Fruit fly (Drosophila melanogaster) whole organism, embryonic: ENCODE data around the gene CG33552.

Source experiments
- Ada2b ChIP-seq: fragments of 200-800 bp; sonication (Bioruptor generic); IDR thresholded peaks from 2 replicates; pipeline ENCODE4 v1.3.6; 2022; ENCODE audit warnings: missing biosample characterization, missing genetic modification characterization
- BEAF-32 ChIP-seq: fragments of 200-800 bp; sonication (Bioruptor generic); optimal IDR thresholded peaks from 3 replicates; lab custom pipeline; 2017; ENCODE audit warnings: missing biosample characterization, missing genetic modification characterization, mild to moderate bottlenecking, moderate library complexity, missing genetic modification reagents
- Bteb2 ChIP-seq: fragments of 200-800 bp; sonication (Bioruptor generic); optimal IDR thresholded peaks from 2 replicates; lab custom pipeline; 2016; ENCODE audit warnings: missing biosample characterization, missing genetic modification characterization
- CG12104 ChIP-seq: fragments of 200-800 bp; sonication (Bioruptor generic); optimal IDR thresholded peaks from 3 replicates; lab custom pipeline; 2016; ENCODE audit warnings: missing biosample characterization, missing genetic modification characterization
- CG12769 ChIP-seq: fragments of 200-800 bp; sonication (Bioruptor generic); optimal IDR thresholded peaks from 2 replicates; lab custom pipeline; 2019; ENCODE audit warnings: missing biosample characterization, mild to moderate bottlenecking, missing genetic modification characterization, moderate library complexity
- CG13624 ChIP-seq: fragments of 200-800 bp; sonication (Bioruptor generic); optimal IDR thresholded peaks from 2 replicates; lab custom pipeline; 2016; ENCODE audit warnings: missing biosample characterization, missing genetic modification characterization
- CG13775 ChIP-seq: fragments of 200-800 bp; sonication (Bioruptor generic); optimal IDR thresholded peaks from 3 replicates; lab custom pipeline; 2017; ENCODE audit warnings: missing biosample characterization, mild to moderate bottlenecking, missing genetic modification characterization
- CG1602 ChIP-seq: fragments of 200-800 bp; sonication (Bioruptor generic); optimal IDR thresholded peaks from 3 replicates; lab custom pipeline; 2016; ENCODE audit warnings: missing biosample characterization, missing genetic modification characterization
- CG17385 ChIP-seq: fragments of 200-800 bp; sonication (Bioruptor generic); optimal IDR thresholded peaks from 3 replicates; lab custom pipeline; 2018; ENCODE audit warnings: missing biosample characterization, mild to moderate bottlenecking, missing genetic modification characterization
- CG1832 ChIP-seq: fragments of 200-800 bp; sonication (Bioruptor generic); optimal IDR thresholded peaks from 2 replicates; lab custom pipeline; 2017; ENCODE audit warnings: missing biosample characterization, mild to moderate bottlenecking, missing genetic modification characterization, inconsistent platforms
- CG18764 ChIP-seq: fragments of 200-800 bp; sonication (Bioruptor generic); optimal IDR thresholded peaks from 3 replicates; lab custom pipeline; 2016; ENCODE audit warnings: missing biosample characterization, missing genetic modification characterization
- CG2120 ChIP-seq: fragments of 200-800 bp; sonication (Bioruptor generic); optimal IDR thresholded peaks from 3 replicates; lab custom pipeline; 2016; ENCODE audit warnings: missing biosample characterization, missing genetic modification characterization
- CG30431 ChIP-seq: fragments of 200-800 bp; sonication (Bioruptor generic); optimal IDR thresholded peaks from 2 replicates; lab custom pipeline; 2017; ENCODE audit warnings: missing biosample characterization, missing genetic modification characterization
- CG3163 ChIP-seq: fragments of 200-800 bp; sonication (Bioruptor generic); optimal IDR thresholded peaks from 3 replicates; lab custom pipeline; 2016; ENCODE audit warnings: missing biosample characterization, missing genetic modification characterization
- CG3847 ChIP-seq: fragments of 200-800 bp; sonication (Bioruptor generic); IDR thresholded peaks from 2 replicates; pipeline ENCODE4 v1.3.6; 2022; ENCODE audit warnings: missing biosample characterization, missing genetic modification characterization
- CG4820 ChIP-seq: fragments of 200-800 bp; sonication (Bioruptor generic); optimal IDR thresholded peaks from 3 replicates; lab custom pipeline; 2016; ENCODE audit warnings: missing biosample characterization, missing genetic modification characterization
- CG6254 ChIP-seq: fragments of 200-800 bp; sonication (Bioruptor generic); optimal IDR thresholded peaks from 3 replicates; lab custom pipeline; 2017; ENCODE audit warnings: mild to moderate bottlenecking, missing biosample characterization, missing genetic modification reagents, missing genetic modification characterization
- CG7271 ChIP-seq: fragments of 200-800 bp; sonication (Bioruptor generic); optimal IDR thresholded peaks from 2 replicates; lab custom pipeline; 2018; ENCODE audit warnings: missing biosample characterization, mild to moderate bottlenecking, missing genetic modification characterization, moderate library complexity
- CG7372 ChIP-seq: fragments of 200-800 bp; sonication (Bioruptor generic); IDR thresholded peaks from 2 replicates; pipeline ENCODE4 v1.3.6; 2022; ENCODE audit warnings: missing biosample characterization, missing genetic modification characterization
- CG8765 ChIP-seq: fragments of 200-800 bp; sonication (Bioruptor generic); IDR thresholded peaks from 2 replicates; pipeline ENCODE4 v1.3.6; 2022; ENCODE audit warnings: missing biosample characterization, missing genetic modification characterization
- CG9437 ChIP-seq: fragments of 200-800 bp; sonication (Bioruptor generic); optimal IDR thresholded peaks from 2 replicates; lab custom pipeline; 2018; ENCODE audit warnings: missing biosample characterization, mild to moderate bottlenecking, missing genetic modification characterization
- CG9609 ChIP-seq: fragments of 200-800 bp; sonication (Bioruptor generic); optimal IDR thresholded peaks from 3 replicates; lab custom pipeline; 2016; ENCODE audit warnings: missing biosample characterization, missing genetic modification characterization
- Dad ChIP-seq: fragments of 200-800 bp; sonication (Bioruptor generic); optimal IDR thresholded peaks from 3 replicates; lab custom pipeline; 2016; ENCODE audit warnings: missing biosample characterization, missing genetic modification characterization
- Dp ChIP-seq: fragments of 200-800 bp; sonication (Bioruptor generic); optimal IDR thresholded peaks from 2 replicates; lab custom pipeline; 2018; ENCODE audit warnings: missing biosample characterization, mild to moderate bottlenecking, missing genetic modification characterization, moderate library complexity
- Dref ChIP-seq: fragments of 200-800 bp; sonication (Bioruptor generic); IDR thresholded peaks from 2 replicates; pipeline ENCODE4 v1.3.6; 2022; ENCODE audit warnings: missing biosample characterization, missing genetic modification characterization
- E2f2 ChIP-seq: fragments of 200-800 bp; sonication (Bioruptor generic); IDR thresholded peaks from 2 replicates; pipeline ENCODE4 v1.3.6; 2022; ENCODE audit warnings: missing biosample characterization, missing genetic modification characterization
- Gsc ChIP-seq: fragments of 200-800 bp; sonication (Bioruptor generic); IDR thresholded peaks from 2 replicates; pipeline ENCODE4 v1.3.6; 2022; ENCODE audit warnings: missing biosample characterization, missing genetic modification characterization
- MESR4 ChIP-seq: fragments of 200-800 bp; sonication (Bioruptor generic); optimal IDR thresholded peaks from 2 replicates; lab custom pipeline; 2018; ENCODE audit warnings: missing biosample characterization, mild to moderate bottlenecking, missing genetic modification characterization, moderate library complexity
- NC2β ChIP-seq: fragments of 200-800 bp; sonication (Bioruptor generic); optimal IDR thresholded peaks from 2 replicates; lab custom pipeline; 2016; ENCODE audit warnings: missing biosample characterization, missing genetic modification characterization
- Neu2 ChIP-seq: fragments of 200-800 bp; sonication (Bioruptor generic); optimal IDR thresholded peaks from 3 replicates; lab custom pipeline; 2016; ENCODE audit warnings: missing biosample characterization, missing genetic modification characterization, borderline replicate concordance
- Nf-YB ChIP-seq: fragments of 200-800 bp; sonication (Bioruptor generic); optimal IDR thresholded peaks from 3 replicates; lab custom pipeline; 2019; ENCODE audit warnings: missing biosample characterization, mild to moderate bottlenecking, missing genetic modification characterization, moderate library complexity
- NfI ChIP-seq: fragments of 200-800 bp; sonication (Bioruptor generic); optimal IDR thresholded peaks from 3 replicates; lab custom pipeline; 2018; ENCODE audit warnings: missing biosample characterization, mild to moderate bottlenecking, missing genetic modification characterization, moderate library complexity
- ac ChIP-seq: fragments of 200-800 bp; sonication (Bioruptor generic); optimal IDR thresholded peaks from 3 replicates; lab custom pipeline; 2017; ENCODE audit warnings: missing biosample characterization, mild to moderate bottlenecking, missing genetic modification characterization
- ash1 ChIP-seq: fragments of 200-800 bp; sonication (Bioruptor generic); optimal IDR thresholded peaks from 2 replicates; lab custom pipeline; 2018; ENCODE audit warnings: missing biosample characterization, mild to moderate bottlenecking, missing genetic modification characterization
- chm ChIP-seq: fragments of 200-800 bp; sonication (Bioruptor generic); IDR thresholded peaks from 2 replicates; pipeline ENCODE4 v1.3.6; 2022; ENCODE audit warnings: missing biosample characterization, missing genetic modification characterization
- chn ChIP-seq: fragments of 200-800 bp; sonication (Bioruptor generic); optimal IDR thresholded peaks from 2 replicates; lab custom pipeline; 2016; ENCODE audit warnings: missing biosample characterization, missing genetic modification characterization
- crc ChIP-seq: fragments of 200-800 bp; sonication (Bioruptor generic); optimal IDR thresholded peaks from 2 replicates; lab custom pipeline; 2016; ENCODE audit warnings: missing biosample characterization, missing genetic modification characterization
- dpn ChIP-seq, 2 experiments: fragments of 200-800 bp; sonication (Bioruptor generic); optimal IDR thresholded peaks; 3 replicates each; lab custom pipeline; 2016; ENCODE audit warnings: missing biosample characterization in 2 of 2, missing genetic modification characterization in 2 of 2
- jigr1 ChIP-seq: fragments of 200-800 bp; sonication (Bioruptor generic); IDR thresholded peaks from 3 replicates; pipeline ENCODE4 v1.3.6; 2022; ENCODE audit warnings: missing biosample characterization, missing genetic modification characterization
- jumu ChIP-seq: fragments of 200-800 bp; sonication (Bioruptor generic); optimal IDR thresholded peaks from 3 replicates; lab custom pipeline; 2016; ENCODE audit warnings: missing biosample characterization, missing genetic modification characterization
- klu ChIP-seq: fragments of 200-800 bp; sonication (Bioruptor generic); IDR thresholded peaks from 2 replicates; pipeline ENCODE4 v1.3.6; 2022; ENCODE audit warnings: missing biosample characterization, missing genetic modification characterization
- org-1 ChIP-seq: fragments of 200-800 bp; sonication (Bioruptor generic); optimal IDR thresholded peaks from 2 replicates; lab custom pipeline; 2017; ENCODE audit warnings: missing biosample characterization, missing genetic modification characterization
- p53 ChIP-seq: fragments of 200-800 bp; sonication (Bioruptor generic); optimal IDR thresholded peaks from 2 replicates; lab custom pipeline; 2016; ENCODE audit warnings: missing biosample characterization, missing genetic modification characterization
- pzg ChIP-seq: fragments of 200-800 bp; sonication (Bioruptor generic); optimal IDR thresholded peaks from 3 replicates; lab custom pipeline; 2018; ENCODE audit warnings: missing biosample characterization, mild to moderate bottlenecking, missing genetic modification characterization, moderate library complexity
- row ChIP-seq: fragments of 200-800 bp; sonication (Bioruptor generic); IDR thresholded peaks from 3 replicates; pipeline ENCODE4 v1.3.6; 2022; ENCODE audit warnings: missing biosample characterization, missing genetic modification characterization
- seq ChIP-seq: fragments of 200-800 bp; sonication (Bioruptor generic); IDR thresholded peaks from 2 replicates; pipeline ENCODE4 v1.3.6; 2022; ENCODE audit warnings: missing biosample characterization, missing genetic modification characterization
- sisA ChIP-seq: fragments of 200-800 bp; sonication (Bioruptor generic); IDR thresholded peaks from 2 replicates; pipeline ENCODE4 v1.3.6; 2022; ENCODE audit warnings: missing biosample characterization, missing genetic modification characterization
- ssp ChIP-seq: fragments of 200-800 bp; sonication (Bioruptor generic); IDR thresholded peaks from 2 replicates; pipeline ENCODE4 v1.3.6; 2022; ENCODE audit warnings: missing biosample characterization, missing genetic modification characterization
- tap ChIP-seq: fragments of 200-800 bp; optimal IDR thresholded peaks from 3 replicates; lab custom pipeline; 2019; ENCODE audit warnings: missing biosample characterization, mild to moderate bottlenecking, missing genetic modification characterization, moderate library complexity
- toy ChIP-seq: fragments of 200-800 bp; sonication (Bioruptor generic); IDR thresholded peaks from 2 replicates; pipeline ENCODE4 v1.3.6; 2022; ENCODE audit warnings: missing biosample characterization, missing genetic modification characterization
- yki ChIP-seq: fragments of >200 bp; optimal IDR thresholded peaks from 3 replicates; lab custom pipeline; 2018

The CG33552 gene

DNA sequence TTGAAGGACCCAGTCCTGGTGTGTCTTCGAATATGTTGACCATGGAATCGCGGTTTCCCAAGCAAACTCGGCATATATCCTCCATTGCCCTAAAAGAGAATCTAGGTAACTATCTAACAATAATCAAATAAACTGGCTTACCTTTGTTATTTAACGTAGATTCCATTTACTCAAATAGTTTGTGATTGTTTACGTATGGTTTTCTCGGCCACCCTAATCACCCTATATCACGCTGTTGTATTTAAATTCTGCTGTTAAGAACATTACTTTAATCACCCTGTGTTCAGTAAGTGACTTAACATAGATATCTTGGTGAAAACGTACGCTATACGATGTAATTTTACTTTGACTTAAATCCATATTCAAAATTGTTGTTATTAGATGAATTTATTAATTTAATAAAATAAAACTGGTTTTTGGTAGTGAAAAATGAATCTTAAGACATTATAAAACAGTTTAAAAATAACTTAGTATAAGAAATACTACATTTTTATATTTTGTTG lies 20.8 kb downstream of the CG33552 start (continued):
- TF ChIP-seq CG9437, result peak; percentile 76
- peak; percentile 41; the same call in 1 of the 2 replicates for TF ChIP-seq chm (GFP tag; lab: Robert Waterston, UW)
- TF ChIP-seq CG17385 (GFP tag; lab: Kevin White, UChicago), result no peak
- no peak for TF ChIP-seq Neu2 (GFP tag; lab: Kevin White, UChicago)
- TF ChIP-seq Dp (GFP tag; lab: Kevin White, UChicago), result peak; percentile 31
- TF ChIP-seq BEAF-32 (GFP tag; lab: Kevin White, UChicago), result peak; percentile 2
- TF ChIP-seq tap (tag; lab: Kevin White, UChicago), result no peak
- TF ChIP-seq CG3847 (GFP tag; lab: Robert Waterston, UW), result no peak
- TF ChIP-seq MESR4 (GFP tag; lab: Kevin White, UChicago), result peak; percentile 29

DNA sequence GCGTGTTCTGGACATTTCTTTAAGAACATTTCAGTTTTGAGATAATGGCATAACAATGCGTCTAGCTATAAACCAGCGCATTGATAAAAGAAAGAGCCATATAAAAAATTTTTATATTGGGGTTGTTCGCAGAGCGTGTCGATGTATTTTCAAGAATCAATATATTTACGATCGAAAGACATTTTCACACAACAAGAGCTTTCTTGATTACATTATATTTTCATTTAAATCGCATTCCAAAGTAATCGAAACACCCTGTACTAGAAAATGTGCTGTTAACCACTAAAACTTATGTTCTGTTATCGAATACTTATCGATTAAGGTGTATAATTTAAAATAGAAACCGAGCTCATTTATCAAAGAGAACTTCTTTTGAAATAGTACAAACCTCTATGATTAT lies 21.4 kb downstream of the CG33552 start:
- TF ChIP-seq CG6254 (GFP tag; lab: Kevin White, UChicago) (no peak), CG7271 (tag; lab: Kevin White, UChicago) (no peak), CG17385 (GFP tag; lab: Kevin White, UChicago) (peak; percentile 62), seq (GFP tag; lab: Robert Waterston, UW) (peak; percentile 41; the same call in 1 of the 2 replicates), CG9609 (peak; percentile 32), CG13775 (peak; percentile 63), ssp (GFP tag; lab: Robert Waterston, UW) (no peak), NC2β (GFP tag; lab: Kevin White, UChicago) (peak; percentile 15), Bteb2 (GFP tag; lab: Kevin White, UChicago) (peak; percentile 28), CG4820 (GFP tag; lab: Kevin White, UChicago) (peak; percentile 32), ash1 (GFP tag; lab: Kevin White, UChicago) (no peak), CG1602 (GFP tag; lab: Kevin White, UChicago) (no peak), pzg (GFP tag; lab: Kevin White, UChicago) (no peak), CG2120 (GFP tag; lab: Kevin White, UChicago) (peak; percentile 77), CG1832 (GFP tag; lab: Kevin White, UChicago) (no peak), CG7372 (no peak), jumu (peak; percentile 27), dpn (GFP tag; optimal IDR thresholded peaks at IDR 0.05; lab: Kevin White, UChicago) (peak; percentile 48 to 54), ac (no peak), chn (GFP tag; lab: Kevin White, UChicago) (peak; percentile 11), Dref (peak; percentile 59), CG12769 (tag; lab: Kevin White, UChicago) (peak; percentile 38), toy (GFP tag; lab: Robert Waterston, UW) (no peak), CG3163 (peak; percentile 8), CG18764 (GFP tag; lab: Kevin White, UChicago) (no peak), NfI (GFP tag; lab: Kevin White, UChicago) (peak; percentile 67), CG13624 (peak; percentile 53), jigr1 (no peak), crc (peak; percentile 25), p53 (GFP tag; lab: Kevin White, UChicago) (no peak), CG8765 (GFP tag; lab: Robert Waterston, UW) (no peak), Dad (peak; percentile 40), Ada2b (GFP tag; lab: Robert Waterston, UW) (peak; percentile 58; the same call in 1 of the 2 replicates), org-1 (GFP tag; lab: Kevin White, UChicago) (no peak), CG12104 (peak; percentile 43), Nf-YB (GFP tag; lab: Kevin White, UChicago) (no peak), yki (lab: Kevin White, UChicago) (no peak), sisA (GFP tag; lab: Robert Waterston, UW) (no peak; the same call in 1 of the 2 replicates), row (GFP tag; lab: Robert Waterston, UW) (peak; percentile 60), Gsc (no peak), E2f2 (GFP tag; lab: Robert Waterston, UW) (peak; percentile 83), klu (GFP tag; lab: Robert Waterston, UW) (peak; percentile 36), CG30431 (GFP tag; lab: Kevin White, UChicago) (no peak)
